Fruit fly (Drosophila melanogaster): ENCODE measurements around the gene mat.

Gene mat

DNA sequence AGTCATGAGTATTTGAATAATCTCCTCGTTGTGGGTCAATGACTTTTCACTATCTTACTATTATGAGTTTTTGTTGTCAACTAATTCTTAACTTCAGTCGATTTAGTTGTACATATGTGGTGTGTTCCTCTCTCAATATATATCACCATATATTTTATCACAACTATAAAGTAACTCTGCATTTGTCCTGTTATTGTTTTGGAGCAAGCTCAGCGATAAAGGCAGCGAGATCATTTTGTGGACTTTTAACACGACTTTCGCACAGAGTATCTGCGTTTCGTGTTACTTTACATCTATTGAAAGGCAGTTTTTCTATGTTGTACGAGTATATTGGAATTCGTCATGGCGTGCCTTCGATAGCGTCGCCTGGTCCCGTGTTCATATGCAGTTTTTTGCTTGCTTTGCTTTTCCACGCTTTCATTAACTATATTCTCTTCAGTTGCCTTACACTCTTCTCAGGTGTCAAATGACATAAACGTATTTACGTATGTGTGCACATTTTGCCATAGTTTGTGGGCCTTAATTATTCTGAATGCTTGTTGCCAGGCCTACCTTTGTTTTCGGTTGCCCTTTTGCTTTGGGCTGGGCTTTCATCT, 27.2 kb upstream of the mat start:
- no peak for TF ChIP-seq sv (GFP tag; optimal IDR thresholded peaks at IDR 0.05)
- TF ChIP-seq ey (GFP tag; optimal IDR thresholded peaks at IDR 0.05), result no peak
- TF ChIP-seq OdsH (GFP tag; optimal IDR thresholded peaks at IDR 0.05), result no peak
- TF ChIP-seq jim (GFP tag; optimal IDR thresholded peaks at IDR 0.05), result no peak
- TF ChIP-seq CG9705 (GFP tag; optimal IDR thresholded peaks at IDR 0.05), result no peak

- TF ChIP-seq CG32264 (GFP tag; optimal IDR thresholded peaks at IDR 0.05), result no peak
- TF ChIP-seq Hr83 (GFP tag; optimal IDR thresholded peaks at IDR 0.05; ENCODE audit: poor library complexity, severe bottlenecking), result peak; percentile 1
Observed at dm6 chr3L:876087-876486, 26.6 kb upstream of the mat start.

DNA sequence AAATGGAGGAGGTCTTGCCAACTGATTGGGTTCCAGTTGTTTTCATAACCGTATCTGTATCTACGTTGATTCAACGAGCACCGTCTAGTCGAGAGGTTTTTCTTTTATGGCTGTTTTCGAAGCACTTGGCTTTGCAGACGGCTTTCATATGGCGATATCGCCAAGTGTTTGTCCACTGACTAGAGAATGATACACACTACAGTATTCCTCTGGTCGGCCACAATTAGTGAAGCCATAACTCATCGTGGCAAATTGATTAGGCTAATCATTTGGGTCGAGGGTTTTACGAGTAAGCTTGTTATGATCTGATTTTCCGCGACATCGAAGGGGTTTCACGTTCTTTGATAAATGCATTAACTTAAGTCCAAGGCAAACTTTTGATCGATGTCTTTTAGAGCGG, 26.0 kb upstream of the mat start:
- no peak for TF ChIP-seq Mio (GFP tag; optimal IDR thresholded peaks at IDR 0.05)
- no peak for TF ChIP-seq Dfd (GFP tag; optimal IDR thresholded peaks at IDR 0.05)
- no peak for TF ChIP-seq OdsH (GFP tag; optimal IDR thresholded peaks at IDR 0.05)
- no peak for TF ChIP-seq Rel (GFP tag; optimal IDR thresholded peaks at IDR 0.05)
- TF ChIP-seq Rel (tag; optimal IDR thresholded peaks at IDR 0.05), result peak; percentile 17

- no peak for TF ChIP-seq Hr78 (GFP tag; optimal IDR thresholded peaks at IDR 0.05)
- no peak for TF ChIP-seq Sp1 (GFP tag; optimal IDR thresholded peaks at IDR 0.05)
- TF ChIP-seq CrebA (GFP tag; optimal IDR thresholded peaks at IDR 0.05; ENCODE audit: borderline replicate concordance), result no peak
- TF ChIP-seq pan (optimal IDR thresholded peaks at IDR 0.05), result no peak
- no peak for TF ChIP-seq Dfd (GFP tag; optimal IDR thresholded peaks at IDR 0.05)
- TF ChIP-seq dl (GFP tag; optimal IDR thresholded peaks at IDR 0.05; ENCODE audit: insufficient read depth in 1 of 2, partially characterized antibody in 2 of 2), result peak; percentile 78 to 91
- peak; percentile 96 for TF ChIP-seq Dif (GFP tag; optimal IDR thresholded peaks at IDR 0.05; ENCODE audit: partially characterized antibody)
- TF ChIP-seq HLH106 (tag; optimal IDR thresholded peaks at IDR 0.05), result no peak
- TF ChIP-seq brk (GFP tag; optimal IDR thresholded peaks at IDR 0.05), result no peak
- no peak for TF ChIP-seq h (GFP tag; optimal IDR thresholded peaks at IDR 0.05)
- TF ChIP-seq jim (GFP tag; optimal IDR thresholded peaks at IDR 0.05), result no peak
- no peak for TF ChIP-seq sv (GFP tag; optimal IDR thresholded peaks at IDR 0.05)
- no peak for TF ChIP-seq Myc (optimal IDR thresholded peaks at IDR 0.05)
- TF ChIP-seq Mio (GFP tag; optimal IDR thresholded peaks at IDR 0.05), result no peak
Observed at dm6 chr3L:880851-881250, 21.8 kb upstream of the mat start.

DNA sequence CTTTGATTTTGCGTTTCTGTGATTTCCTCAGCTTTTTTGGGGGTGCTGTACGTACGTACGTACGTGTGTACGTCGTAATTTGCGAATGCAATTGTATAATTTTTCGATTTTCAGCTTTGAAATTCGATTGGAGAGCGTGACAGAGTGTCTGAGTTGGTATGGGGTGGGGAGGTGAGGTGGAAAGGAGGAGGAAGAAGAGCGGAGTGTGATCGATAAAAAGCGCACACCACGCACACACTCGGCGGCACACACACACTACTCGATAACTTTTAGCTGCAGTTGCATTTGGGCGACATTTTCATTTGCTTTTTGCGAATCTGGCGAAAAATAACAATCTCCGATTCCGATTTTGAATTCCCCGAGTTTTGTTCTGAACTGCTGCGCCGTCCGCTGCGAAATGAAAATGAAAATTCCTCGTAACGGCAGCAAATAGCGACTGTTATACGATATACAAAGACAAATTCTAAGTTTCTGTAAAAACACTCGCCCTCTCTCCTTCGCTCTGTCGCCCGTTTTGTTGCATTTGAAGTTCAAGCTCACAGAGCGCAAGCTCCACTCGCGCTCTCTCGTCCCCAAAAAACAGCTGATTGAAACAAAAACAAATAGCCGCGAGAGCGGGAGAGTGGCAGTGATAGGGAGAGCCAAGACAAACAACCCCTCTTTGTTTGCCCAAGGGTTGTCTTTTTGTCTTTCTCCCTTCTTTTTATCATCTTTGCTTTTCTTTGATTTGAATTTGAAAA, 21.0 kb upstream of the mat start, which contains the start of gene CG13907:
CG13907 (minus strand) TSS at position 518 of the 740 bp plus-strand sequence.
- TF ChIP-seq Rel (GFP tag; optimal IDR thresholded peaks at IDR 0.05) (no peak), Rel (tag; optimal IDR thresholded peaks at IDR 0.05) (no peak), Dfd (GFP tag; optimal IDR thresholded peaks at IDR 0.05) (no peak), Dif (GFP tag; optimal IDR thresholded peaks at IDR 0.05; ENCODE audit: partially characterized antibody) (peak; percentile 83), dl (GFP tag; optimal IDR thresholded peaks at IDR 0.05; ENCODE audit: insufficient read depth in 1 of 2, partially characterized antibody in 2 of 2) (peak; percentile 77 to 82), rgr (GFP tag; optimal IDR thresholded peaks at IDR 0.05) (peak; percentile 31), Hnf4 (GFP tag; optimal IDR thresholded peaks at IDR 0.05) (peak; percentile 30)

DNA sequence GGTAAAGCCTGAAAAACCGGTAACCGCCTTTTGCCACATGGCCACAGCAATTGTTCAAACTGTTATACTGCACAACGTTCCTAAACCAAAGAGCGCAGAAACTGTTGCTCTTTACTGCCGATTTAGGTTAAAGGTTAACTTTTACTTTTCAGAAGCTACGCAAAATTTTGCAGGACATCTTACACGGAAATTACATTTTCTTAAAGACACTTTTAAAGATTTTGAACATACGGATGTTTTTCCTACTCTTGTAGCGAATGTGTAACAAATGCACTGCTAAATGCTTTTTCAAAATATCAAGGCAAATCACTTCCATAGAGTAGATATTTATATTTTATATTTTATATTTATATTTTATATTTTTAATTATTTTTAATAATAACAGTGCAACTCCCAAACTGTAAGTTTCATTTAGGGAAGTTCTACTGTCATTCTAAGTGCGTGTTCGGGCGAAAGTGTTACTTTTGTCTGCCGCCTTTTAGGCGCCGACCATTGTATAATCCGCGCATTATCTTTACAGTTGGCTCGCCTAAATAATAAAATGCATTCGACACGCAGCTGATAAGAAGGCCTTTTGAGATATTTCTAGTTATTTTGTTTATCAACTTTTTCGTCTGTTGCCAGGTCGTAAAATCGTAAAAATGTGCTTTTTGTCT, 20.3 kb upstream of the mat start:
- no peak for TF ChIP-seq Hnf4 (GFP tag; optimal IDR thresholded peaks at IDR 0.05)
- no peak for TF ChIP-seq Hr83 (GFP tag; optimal IDR thresholded peaks at IDR 0.05; ENCODE audit: poor library complexity, severe bottlenecking)
- no peak for TF ChIP-seq HLH106 (tag; optimal IDR thresholded peaks at IDR 0.05)
- no peak for TF ChIP-seq Jra (GFP tag; optimal IDR thresholded peaks at IDR 0.05)
- TF ChIP-seq Mio (GFP tag; optimal IDR thresholded peaks at IDR 0.05), result no peak
- no peak for TF ChIP-seq ey (GFP tag; optimal IDR thresholded peaks at IDR 0.05)
- TF ChIP-seq pan (optimal IDR thresholded peaks at IDR 0.05), result no peak
- no peak for TF ChIP-seq usp (GFP tag; optimal IDR thresholded peaks at IDR 0.05)
- no peak for TF ChIP-seq Dfd (GFP tag; optimal IDR thresholded peaks at IDR 0.05)
- TF ChIP-seq brk (GFP tag; optimal IDR thresholded peaks at IDR 0.05), result no peak
- TF ChIP-seq Hr78 (GFP tag; optimal IDR thresholded peaks at IDR 0.05), result no peak
- no peak for TF ChIP-seq woc (GFP tag; optimal IDR thresholded peaks at IDR 0.05)
- TF ChIP-seq OdsH (GFP tag; optimal IDR thresholded peaks at IDR 0.05), result no peak
- no peak for TF ChIP-seq N (GFP tag; optimal IDR thresholded peaks at IDR 0.05)
- no peak for TF ChIP-seq CrebA (GFP tag; optimal IDR thresholded peaks at IDR 0.05; ENCODE audit: borderline replicate concordance)
- no peak for TF ChIP-seq dsf (GFP tag; optimal IDR thresholded peaks at IDR 0.05; ENCODE audit: borderline replicate concordance)
- TF ChIP-seq tai (GFP tag; optimal IDR thresholded peaks at IDR 0.05), result no peak

Measured in whole organism, wandering third instar larva.